Worm (Caenorhabditis elegans) whole organism, L4 larva: Measurements from ENCODE around the gene T05H10.8.
A peak's percentile ranks its signal among the peaks of the same experiment; 100 is the strongest.

Experiments used
- F26F4.8 ChIP-seq: fragments of 200-800 bp; sonication (Bioruptor generic); conservative IDR thresholded peaks from 2 replicates; pipeline ENCODE4 v1.3.6; 2022; ENCODE audit warnings: missing genetic modification characterization, missing compliant biosample characterization
- T20F7.1 ChIP-seq: fragments of 200-800 bp; sonication (Bioruptor generic); optimal IDR thresholded peaks from 2 replicates; lab custom pipeline; 2018; ENCODE audit warnings: mild to moderate bottlenecking, missing genetic modification characterization, missing compliant biosample characterization
- Y105C5A.15 ChIP-seq: fragments of 200-800 bp; sonication (Bioruptor generic); IDR thresholded peaks from 2 replicates; pipeline ENCODE4 v1.3.6; 2022; ENCODE audit warnings: missing genetic modification characterization, missing compliant biosample characterization
- ama-1 ChIP-seq: fragments of 150-350 bp; optimal IDR thresholded peaks from 2 replicates; lab custom pipeline; 2014; ENCODE audit warnings: inconsistent platforms, mixed read lengths
- lin-13 ChIP-seq: fragments of 150-350 bp; optimal IDR thresholded peaks from 2 replicates; lab custom pipeline; 2014; ENCODE audit warnings: missing biosample characterization, missing genetic modification reagents, missing genetic modification characterization
- lsy-2 ChIP-seq, 2 experiments: fragments of 150-350 bp in 1 of 2; sonication (generic microtip) in 1 of 2; optimal IDR thresholded peaks; 2 replicates each; lab custom pipeline; 2014 to 2017; ENCODE audit warnings: missing biosample characterization in 2 of 2, missing genetic modification characterization in 2 of 2
- mep-1 ChIP-seq: fragments of 150-350 bp; sonication (generic microtip); optimal IDR thresholded peaks from 3 replicates; lab custom pipeline; 2014; ENCODE audit warnings: missing biosample characterization, missing genetic modification characterization
- mxl-3 ChIP-seq: fragments of 200-800 bp; sonication (Bioruptor generic); optimal IDR thresholded peaks from 2 replicates; lab custom pipeline; 2018; ENCODE audit warnings: mild to moderate bottlenecking, missing genetic modification characterization, missing compliant biosample characterization
- nhr-10 ChIP-seq: fragments of 150-350 bp; optimal IDR thresholded peaks from 2 replicates; lab custom pipeline; 2014; ENCODE audit warnings: missing biosample characterization, missing genetic modification characterization
- nhr-237 ChIP-seq: sonication (generic microtip); optimal IDR thresholded peaks from 2 replicates; lab custom pipeline; 2017; ENCODE audit warnings: missing biosample characterization, missing genetic modification characterization
- nhr-76 ChIP-seq: fragments of 150-350 bp; optimal IDR thresholded peaks from 2 replicates; lab custom pipeline; 2014; ENCODE audit warnings: missing biosample characterization, missing genetic modification characterization
- spr-1 ChIP-seq: sonication (generic microtip); optimal IDR thresholded peaks from 2 replicates; lab custom pipeline; 2016; ENCODE audit warnings: mild to moderate bottlenecking, missing genetic modification characterization, missing compliant biosample characterization
- ztf-11 ChIP-seq: fragments of 150-350 bp; optimal IDR thresholded peaks from 2 replicates; lab custom pipeline; 2014; ENCODE audit warnings: missing biosample characterization, missing genetic modification characterization

DNA sequence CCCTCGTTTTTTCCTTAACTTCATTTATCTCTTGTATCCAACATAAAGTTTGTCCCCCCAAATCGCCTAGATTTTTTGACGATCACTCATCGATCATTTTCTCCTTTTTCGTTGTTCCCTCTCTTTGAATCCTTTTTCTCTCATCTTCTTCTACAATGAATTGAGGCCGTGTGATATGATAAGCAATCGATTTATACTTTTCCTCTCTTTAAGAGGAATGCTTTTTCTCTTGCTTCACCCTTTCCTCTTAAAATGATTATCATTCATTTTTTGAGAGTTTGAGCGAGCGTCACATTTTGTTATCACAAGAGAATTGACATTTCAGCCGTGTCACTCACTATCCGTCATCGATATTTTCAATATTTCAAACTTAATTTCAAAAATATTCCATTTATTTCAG is 19.2 kb downstream of the T05H10.8 start, which contains the start of gene K02C4.5:
- TF ChIP-seq spr-1 (tag; lab: Kevin White, UChicago) (no peak), lsy-2 (tag; optimal IDR thresholded peaks at IDR 0.05; lab: Kevin White, UChicago) (peak in 1 of 2 experiments; percentile 26), nhr-237 (tag; lab: Kevin White, UChicago) (no peak), ama-1 (lab: Kevin White, UChicago) (no peak), nhr-76 (no peak), F26F4.8 (GFP tag; lab: Robert Waterston, UW) (no peak), ztf-11 (tag; lab: Kevin White, UChicago) (no peak), mep-1 (tag; lab: Kevin White, UChicago) (peak; percentile 25), T20F7.1 (no peak), lin-13 (GFP tag; lab: Kevin White, UChicago) (no peak), Y105C5A.15 (GFP tag; lab: Robert Waterston, UW) (no peak), nhr-10 (tag; lab: Kevin White, UChicago) (no peak), mxl-3 (no peak)
